Worm (Caenorhabditis elegans): Measurements from ENCODE around the gene dnj-10.

dnj-10 gene

DNA sequence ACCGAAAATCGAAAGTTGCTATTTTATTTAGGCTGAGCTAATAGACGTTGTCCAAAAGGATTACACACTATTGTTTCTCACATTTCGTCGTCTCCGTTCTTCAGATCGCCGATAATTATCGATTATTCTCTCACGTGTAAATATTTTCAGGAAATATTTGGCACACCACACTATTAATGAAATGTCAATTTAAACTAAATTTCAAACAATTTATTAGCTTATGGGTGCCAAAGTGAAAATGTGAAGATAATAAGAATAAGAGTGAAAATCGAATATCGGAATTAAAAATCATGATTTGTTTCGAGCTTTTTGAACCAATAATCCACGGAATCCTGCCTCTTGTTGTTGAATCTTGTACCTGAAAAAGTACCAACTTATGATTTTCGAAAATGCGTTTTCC lies 14.4 kb upstream of the dnj-10 start, which contains the start of gene C06E1.11:
C06E1.11 (minus strand) TSS at position 101 of the 400 bp plus-strand sequence.
- TF ChIP-seq T20F7.1 (GFP tag; optimal IDR thresholded peaks at IDR 0.05), result no peak
- no peak for TF ChIP-seq R02D3.7 (tag; optimal IDR thresholded peaks at IDR 0.05)
- no peak for TF ChIP-seq lsy-2 (tag; optimal IDR thresholded peaks at IDR 0.05)
- TF ChIP-seq ceh-82 (tag; optimal IDR thresholded peaks at IDR 0.05), result no peak

DNA sequence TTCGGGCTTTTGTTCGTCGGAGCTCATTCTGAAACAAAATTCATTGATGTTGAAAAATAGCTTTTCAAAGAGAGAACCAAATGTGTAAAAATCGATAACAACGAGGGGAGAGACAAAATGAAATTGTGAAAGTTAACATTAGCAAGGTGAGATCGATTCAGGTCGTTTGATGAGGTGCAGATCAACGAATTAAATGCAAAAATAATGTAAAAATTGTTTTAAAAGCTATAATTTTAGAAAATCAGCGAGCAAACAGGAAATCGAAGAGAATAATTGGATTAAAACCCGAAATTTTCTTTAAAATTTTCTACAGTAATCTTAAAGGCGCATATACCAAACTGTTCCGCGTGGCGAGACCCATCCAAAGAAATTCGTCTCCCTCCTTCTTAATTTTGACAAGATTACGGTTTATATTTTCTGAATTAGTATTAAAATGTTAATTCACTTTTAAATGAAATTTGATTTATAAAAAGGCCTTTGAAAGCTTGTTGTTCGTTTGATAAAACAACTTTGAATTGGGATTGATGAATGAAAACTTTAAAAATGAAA lies 12.5 kb upstream of the dnj-10 start, which contains the start of gene C13G5.2:
C13G5.2 (minus strand) TSS at position 51 of the 549 bp plus-strand sequence.
- no peak for TF ChIP-seq snpc-1.2 (GFP tag; IDR thresholded peaks at IDR 0.05)
- TF ChIP-seq skn-1 (tag; optimal IDR thresholded peaks at IDR 0.05), result no peak
- TF ChIP-seq php-3 (GFP tag; IDR thresholded peaks at IDR 0.05), result no peak
- TF ChIP-seq unc-39 (tag; optimal IDR thresholded peaks at IDR 0.05), result no peak
- no peak for TF ChIP-seq mes-2 (tag; optimal IDR thresholded peaks at IDR 0.05; ENCODE audit: poor library complexity, severe bottlenecking)
- TF ChIP-seq nhr-237 (tag; optimal IDR thresholded peaks at IDR 0.05), result no peak
- TF ChIP-seq nhr-10 (tag; optimal IDR thresholded peaks at IDR 0.05), result no peak
- TF ChIP-seq aha-1 (tag), result no peak
- no peak for TF ChIP-seq Y5F2A.4 (GFP tag; optimal IDR thresholded peaks at IDR 0.05)
- no peak for TF ChIP-seq duxl-1 (tag; optimal IDR thresholded peaks at IDR 0.05; ENCODE audit: poor library complexity)

DNA sequence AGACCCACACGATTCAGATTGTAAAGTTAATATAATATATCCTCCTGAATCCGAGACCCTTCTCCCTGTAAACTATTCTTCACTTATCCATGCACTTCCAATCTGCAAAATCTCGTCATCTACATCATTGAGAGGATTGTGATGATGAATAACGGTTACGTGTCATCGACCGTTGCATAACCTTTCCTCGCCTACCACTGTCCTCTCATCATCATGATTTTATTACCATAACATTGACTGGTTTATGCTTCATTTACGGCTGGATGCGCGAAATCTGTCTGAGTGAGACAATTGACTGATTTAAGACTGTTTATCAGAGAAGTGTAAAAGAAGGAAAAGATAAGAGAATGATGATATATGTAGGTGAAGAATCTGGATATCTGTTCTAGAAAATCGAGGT lies 10.7 kb upstream of the dnj-10 start:
- TF ChIP-seq lin-15B (tag; optimal IDR thresholded peaks at IDR 0.05) (no peak), spr-3 (GFP tag; optimal IDR thresholded peaks at IDR 0.05) (no peak), egl-27 (tag; optimal IDR thresholded peaks at IDR 0.05) (no peak), unc-130 (GFP tag; optimal IDR thresholded peaks at IDR 0.05) (no peak), mdt-29 (GFP tag; IDR thresholded peaks at IDR 0.05) (no peak), F37D6.2 (tag; optimal IDR thresholded peaks at IDR 0.05) (no peak), ceh-32 (tag; optimal IDR thresholded peaks at IDR 0.05; ENCODE audit: poor library complexity) (no peak), nhr-102 (tag; optimal IDR thresholded peaks at IDR 0.05) (no peak), mdl-1 (tag; optimal IDR thresholded peaks at IDR 0.05) (no peak), hif-1 (tag; optimal IDR thresholded peaks at IDR 0.05) (no peak)

DNA sequence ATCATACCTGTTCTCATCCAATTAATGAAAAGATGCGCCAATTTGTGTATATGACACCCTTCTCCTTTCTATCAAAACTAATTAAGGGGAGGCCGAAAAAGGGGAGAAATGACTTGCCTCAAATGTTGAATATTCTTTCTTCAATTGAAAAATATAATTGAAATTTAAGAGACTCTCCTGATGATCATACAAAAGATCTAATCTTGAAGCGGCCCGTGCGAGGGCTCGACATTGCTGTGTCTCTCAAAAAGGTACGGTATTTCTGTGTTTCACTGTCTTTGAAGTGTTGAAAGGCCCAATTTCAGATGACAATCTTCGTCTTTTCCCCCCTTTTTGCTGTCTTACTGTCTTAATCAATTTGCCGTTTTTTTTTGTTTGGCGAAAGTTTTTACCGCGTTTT lies 10.0 kb upstream of the dnj-10 start:
- TF ChIP-seq gei-8 (GFP tag; optimal IDR thresholded peaks at IDR 0.05), result no peak

DNA sequence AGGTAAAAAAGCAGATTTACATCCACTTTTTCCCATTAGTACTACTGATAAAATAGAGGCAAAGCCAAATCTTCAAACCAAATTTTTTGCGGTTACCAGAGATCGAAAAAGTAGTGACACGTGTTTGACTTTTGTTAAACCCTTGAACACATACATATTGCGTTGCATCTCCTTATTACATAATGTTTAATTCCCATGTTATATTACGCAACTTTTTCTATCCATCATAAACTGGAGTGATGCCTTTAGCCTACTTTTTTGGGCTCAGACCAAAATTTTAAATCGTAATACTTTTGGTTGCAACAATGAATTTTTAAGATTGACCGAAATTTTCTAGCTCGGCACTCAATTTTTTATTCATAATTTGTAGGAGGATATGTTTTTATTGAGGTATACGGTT lies 9.0 kb upstream of the dnj-10 start:
- TF ChIP-seq jun-1 (tag; optimal IDR thresholded peaks at IDR 0.05) (no peak), ztf-11 (tag; optimal IDR thresholded peaks at IDR 0.05) (no peak), aha-1 (tag) (no peak), zfp-2 (tag; optimal IDR thresholded peaks at IDR 0.05) (no peak)

DNA sequence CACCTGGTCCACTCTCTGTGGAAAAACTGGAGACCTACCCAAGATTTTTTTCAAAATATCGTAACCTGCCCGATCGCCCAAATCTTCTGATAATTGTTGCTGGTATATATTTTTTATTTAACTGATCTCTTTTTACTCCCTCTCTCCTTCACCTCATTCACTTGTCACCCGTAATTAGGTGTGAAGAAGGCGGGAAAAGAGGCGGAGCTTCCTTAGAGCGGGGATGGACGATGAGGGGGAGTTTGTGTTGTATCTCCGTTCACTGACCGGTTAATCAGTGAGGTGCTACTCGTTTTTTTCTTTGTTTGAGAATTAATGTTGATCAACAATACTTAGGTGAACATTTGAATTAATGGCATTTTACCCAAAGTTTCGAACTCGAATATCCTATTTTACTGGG lies 8.5 kb upstream of the dnj-10 start, which contains the start of gene ceh-16:
ceh-16 (plus strand) TSS at position 301 of the 400 bp plus-strand sequence.
- no peak for TF ChIP-seq nhr-48 (tag; optimal IDR thresholded peaks at IDR 0.05)
- TF ChIP-seq R02D3.7 (tag; optimal IDR thresholded peaks at IDR 0.05), result no peak

DNA sequence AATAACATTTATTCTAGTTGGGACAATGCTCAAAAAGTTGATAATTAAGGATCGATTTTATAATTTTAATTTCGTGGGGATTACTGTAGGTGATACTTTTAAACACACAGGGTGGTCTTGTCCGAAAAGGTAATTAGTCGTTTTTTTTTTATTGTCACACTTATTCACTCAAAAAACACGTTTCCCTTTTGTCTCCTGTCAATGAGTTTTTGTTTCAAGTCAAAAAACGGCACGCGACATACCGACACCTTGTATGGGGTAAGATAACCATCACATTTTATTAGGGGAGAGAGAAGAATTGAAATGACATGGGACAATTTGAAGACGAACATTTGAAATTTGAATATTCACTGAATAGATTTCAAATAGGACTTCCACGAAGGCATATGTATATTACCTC lies 5.8 kb upstream of the dnj-10 start:
- no peak for TF ChIP-seq nhr-111 (GFP tag; optimal IDR thresholded peaks at IDR 0.05)
- peak in 1 of 2 experiments; percentile 51 for TF ChIP-seq unc-62 (GFP tag; optimal IDR thresholded peaks at IDR 0.05 in 1 of 2)
- TF ChIP-seq unc-62 (tag; optimal IDR thresholded peaks at IDR 0.05), result no peak

Measured in whole organism, L4 larva.